Worm (Caenorhabditis elegans): ENCODE data around the gene F17E9.15.

Gene F17E9.15

DNA sequence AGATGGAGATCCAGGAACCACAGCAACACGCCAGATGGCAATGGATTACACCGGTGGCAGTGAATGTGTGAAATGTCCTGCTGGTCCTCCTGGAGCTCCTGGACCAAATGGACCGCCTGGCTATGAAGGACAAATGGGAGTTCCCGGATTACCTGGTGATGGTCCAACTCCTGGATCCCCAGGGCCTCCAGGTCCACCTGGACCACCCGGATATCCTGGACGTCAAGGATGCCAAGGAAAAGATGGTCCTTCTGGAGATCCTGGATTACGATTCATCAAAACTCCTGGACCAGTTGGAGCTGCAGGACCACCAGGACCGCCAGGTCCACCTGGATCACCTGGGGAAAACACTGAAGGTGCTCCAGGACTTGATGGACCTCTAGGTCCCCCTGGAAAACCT lies 10.1 kb downstream of the F17E9.15 start:
- TF ChIP-seq zfh-2 (GFP tag; conservative IDR thresholded peaks at IDR 0.05) (peak; percentile 84), D2030.7 (GFP tag; IDR thresholded peaks at IDR 0.05) (no peak), lin-26 (GFP tag; IDR thresholded peaks at IDR 0.05) (no peak)

DNA sequence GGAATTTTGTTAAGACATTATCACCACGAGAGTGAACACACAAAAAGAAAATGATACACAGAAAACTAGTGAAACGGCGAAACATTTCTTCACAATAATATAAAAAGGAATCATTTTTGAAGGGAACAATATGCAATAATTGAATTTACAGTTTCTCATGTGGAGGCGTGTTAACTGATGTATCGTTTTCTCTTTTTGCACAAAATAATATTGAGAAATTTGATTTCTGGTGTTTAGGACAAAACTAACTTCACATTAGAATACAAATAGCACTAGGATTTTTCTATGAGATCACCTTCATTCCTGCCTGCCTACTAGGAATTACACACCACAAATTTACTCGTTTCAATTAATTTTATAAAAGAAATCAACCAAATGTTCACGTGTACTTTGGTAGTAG lies 11.3 kb downstream of the F17E9.15 start, which contains the start of gene D2096.13:
TSS of gene D2096.13 (minus strand) at position 101 of the 400 bp plus-strand sequence.
- TF ChIP-seq mel-28 (tag; optimal IDR thresholded peaks at IDR 0.05; ENCODE audit: borderline replicate concordance) (no peak), F57C9.4 (tag; optimal IDR thresholded peaks at IDR 0.05) (no peak), let-526 (GFP tag; IDR thresholded peaks at IDR 0.05) (no peak), ceh-27 (GFP tag; optimal IDR thresholded peaks at IDR 0.05) (no peak), ccch-3 (GFP tag; optimal IDR thresholded peaks at IDR 0.05) (no peak)

- no peak for TF ChIP-seq hsf-1 (GFP tag; IDR thresholded peaks at IDR 0.05)
- TF ChIP-seq snpc-1.3 (tag; optimal IDR thresholded peaks at IDR 0.05; ENCODE audit: insufficient read depth) = peak; percentile 30
- no peak for TF ChIP-seq bed-1 (GFP tag; IDR thresholded peaks at IDR 0.05)
- no peak; the same call in 1 of the 2 replicates for TF ChIP-seq mcd-1 (GFP tag; IDR thresholded peaks at IDR 0.05)
- TF ChIP-seq hmg-1.2 (GFP tag; IDR thresholded peaks at IDR 0.05) = peak; percentile 93
These were observed 12.6 kb downstream of the F17E9.15 start, which contains the start of gene D2096.5 for ce11 chrIV:8359716-8360407. Gene D2096.5 (minus strand): TSS chrIV:8359766.

ce11 chrIV:8360817-8361216 lies 13.6 kb downstream of the F17E9.15 start, which contains the start of gene sqv-1:
Gene sqv-1 (plus strand): TSS chrIV:8361117.
- no peak for TF ChIP-seq Y53G8AR.9 (GFP tag; conservative IDR thresholded peaks at IDR 0.05)
- no peak for TF ChIP-seq rpc-1 (optimal IDR thresholded peaks at IDR 0.05)
- TF ChIP-seq rpc-1 (tag; optimal IDR thresholded peaks at IDR 0.05) = no peak
- no peak for TF ChIP-seq ccch-3 (GFP tag; optimal IDR thresholded peaks at IDR 0.05)
- no peak for TF ChIP-seq sptf-2 (GFP tag; optimal IDR thresholded peaks at IDR 0.05)
- no peak for TF ChIP-seq hsf-1 (GFP tag; IDR thresholded peaks at IDR 0.05)
- no peak for TF ChIP-seq nfya-2 (GFP tag; IDR thresholded peaks at IDR 0.05)

DNA sequence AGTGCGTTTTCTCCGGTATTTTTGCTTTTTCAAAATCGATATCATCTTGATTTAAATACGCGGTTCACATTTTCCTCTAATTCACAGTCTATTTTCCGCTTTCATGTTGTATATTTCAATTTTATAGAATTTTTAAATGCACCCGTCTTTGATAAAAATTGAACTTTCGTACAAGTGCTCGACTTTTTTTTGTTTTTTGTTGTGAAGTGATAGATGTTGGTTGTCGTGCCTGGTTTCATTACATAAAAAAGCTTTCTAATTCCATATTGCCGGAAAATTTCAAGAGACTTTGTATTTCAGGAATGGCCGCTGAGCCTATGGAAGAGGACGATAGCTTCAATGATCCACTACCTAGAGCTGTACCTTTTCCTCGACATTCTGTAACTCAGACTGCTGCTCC lies 15.9 kb downstream of the F17E9.15 start, which contains the start of gene D2096.12:
TSS of gene D2096.12 (plus strand) at position 301 of the 400 bp plus-strand sequence.
- no peak for TF ChIP-seq Y53G8AR.9 (GFP tag; conservative IDR thresholded peaks at IDR 0.05)
- 0 out of 2 replicates have a peak, but pooled peaks have one; percentile 41 for TF ChIP-seq ekl-4 (GFP tag; IDR thresholded peaks at IDR 0.05)

DNA sequence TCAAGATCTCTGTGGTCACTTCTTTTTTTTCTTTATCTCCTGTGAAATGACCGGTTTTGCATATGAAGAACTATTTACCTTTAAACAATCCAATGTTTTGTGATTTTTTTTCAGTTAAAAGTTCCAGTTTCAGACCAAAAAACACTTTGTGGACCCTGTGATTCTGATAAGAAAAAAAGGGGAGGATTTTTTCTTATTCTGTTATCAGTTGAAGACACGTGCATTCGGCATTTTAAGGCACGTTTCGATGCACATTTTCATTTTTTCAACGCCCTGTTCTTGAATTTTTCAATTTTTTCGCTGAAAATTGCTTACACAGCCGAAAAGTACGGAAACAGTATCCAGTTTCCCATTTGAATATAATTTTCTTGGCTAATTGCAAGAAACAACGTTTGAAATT lies 19.1 kb downstream of the F17E9.15 start, which contains the start of gene aagr-1:
TSS of gene aagr-1 (plus strand) at position 227 of the 400 bp plus-strand sequence.
- TF ChIP-seq him-1 (tag; optimal IDR thresholded peaks at IDR 0.05) = peak; percentile 15
- TF ChIP-seq unc-62 (GFP tag; optimal IDR thresholded peaks at IDR 0.05) = no peak
- TF ChIP-seq ceh-40 (GFP tag; IDR thresholded peaks at IDR 0.05) = no peak
- peak; percentile 66 for TF ChIP-seq nhr-80 (tag; optimal IDR thresholded peaks at IDR 0.05)
- no peak for TF ChIP-seq F37B4.10 (GFP tag; IDR thresholded peaks at IDR 0.05)

DNA sequence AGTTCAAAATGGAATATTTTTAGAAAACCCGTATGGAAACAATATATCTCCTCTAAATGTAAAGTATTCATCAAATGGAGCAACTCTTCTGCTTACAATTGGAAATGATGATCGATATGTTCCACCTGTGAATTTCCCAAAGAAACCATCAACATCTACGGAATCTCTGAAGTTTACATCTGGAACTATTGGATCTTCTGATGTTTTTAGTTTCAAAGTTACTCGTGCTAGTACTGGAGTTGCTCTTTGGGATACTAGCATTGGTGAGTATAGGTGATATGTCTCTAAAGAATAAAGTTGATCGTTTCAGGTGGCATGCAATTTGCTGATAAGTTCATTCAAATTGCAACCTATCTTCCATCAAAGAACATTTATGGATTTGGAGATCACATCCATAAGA lies 20.7 kb downstream of the F17E9.15 start:
- TF ChIP-seq ama-1 (optimal IDR thresholded peaks at IDR 0.05) (no peak), ama-1 (GFP tag; optimal IDR thresholded peaks at IDR 0.05) (no peak), unc-62 (GFP tag; optimal IDR thresholded peaks at IDR 0.05) (no peak), F57A8.1 (GFP tag; optimal IDR thresholded peaks at IDR 0.05) (no peak), egl-44 (GFP tag; IDR thresholded peaks at IDR 0.05) (no peak), repo-1 (tag; optimal IDR thresholded peaks at IDR 0.05) (no peak), dpl-1 (GFP tag; optimal IDR thresholded peaks at IDR 0.05) (no peak), ztf-3 (GFP tag; optimal IDR thresholded peaks at IDR 0.05) (no peak), hlh-26 (GFP tag; conservative IDR thresholded peaks at IDR 0.05) (no peak), T26A5.8 (tag; optimal IDR thresholded peaks at IDR 0.05) (no peak), nhr-90 (tag; optimal IDR thresholded peaks at IDR 0.05) (no peak), snpc-1.1 (tag; optimal IDR thresholded peaks at IDR 0.05; ENCODE audit: insufficient read depth) (no peak)

Data from whole organism, young adult.